Fruit fly (Drosophila melanogaster) whole organism: ENCODE data around the gene Rab8.

Experiments used
- CG8478 ChIP-seq: fragments of >200 bp; optimal IDR thresholded peaks from 2 replicates; lab custom pipeline; 2018; ENCODE audit warnings: inconsistent platforms
- Dll ChIP-seq: fragments of >200 bp; optimal IDR thresholded peaks from 2 replicates; lab custom pipeline; 2017
- EcR ChIP-seq, 2 experiments: fragments of >200 bp; optimal IDR thresholded peaks; 2 replicates each; lab custom pipeline; 2017; ENCODE audit warnings: missing biosample characterization in 2 of 2, missing genetic modification characterization in 2 of 2, missing genetic modification reagents in 2 of 2
- pan ChIP-seq: fragments of >200 bp; optimal IDR thresholded peaks from 2 replicates; lab custom pipeline; 2017
- psq ChIP-seq: fragments of >200 bp; optimal IDR thresholded peaks from 2 replicates; lab custom pipeline; 2017
- usp ChIP-seq: fragments of >200 bp; optimal IDR thresholded peaks from 2 replicates; lab custom pipeline; 2017; ENCODE audit warnings: missing biosample characterization, missing genetic modification characterization, mixed read lengths

DNA sequence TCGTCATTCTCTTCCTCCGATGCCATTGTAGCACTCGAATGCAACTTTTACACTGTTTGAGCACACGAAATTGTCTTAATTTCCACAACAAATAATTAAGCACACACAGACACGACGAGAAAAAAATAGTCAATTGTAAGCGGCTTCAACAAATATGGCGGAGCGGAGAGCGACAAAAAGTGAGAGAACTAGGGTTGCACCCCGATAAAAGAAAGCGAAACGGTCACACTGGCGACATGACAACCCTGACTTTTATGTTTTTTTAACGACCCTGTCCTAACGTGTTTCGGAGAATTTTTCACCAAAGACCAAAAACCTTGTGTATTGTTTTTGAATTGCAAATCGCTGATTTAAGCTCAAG is 39.2 kb upstream of the Rab8 start, which contains the start of the genes Mi-2 and Prp3:
- TF ChIP-seq usp (no peak), pan (no peak), psq (lab: Kevin White, UChicago) (no peak), EcR (GFP tag; optimal IDR thresholded peaks at IDR 0.05; lab: Kevin White, UChicago) (no peak), Dll (lab: Kevin White, UChicago) (no peak), CG8478 (lab: Kevin White, UChicago) (no peak)
